Fruit fly (Drosophila melanogaster) whole organism, larva: ENCODE results near the gene CG17107.
A peak's percentile ranks its signal among the peaks of the same experiment; 100 is the strongest.

Experiments
- noc ChIP-seq: fragments of 200-800 bp; sonication (Bioruptor generic); optimal IDR thresholded peaks from 3 replicates; lab custom pipeline; 2019; ENCODE audit warnings: missing biosample characterization, mild to moderate bottlenecking, missing genetic modification characterization, moderate library complexity

CG17107 gene

DNA sequence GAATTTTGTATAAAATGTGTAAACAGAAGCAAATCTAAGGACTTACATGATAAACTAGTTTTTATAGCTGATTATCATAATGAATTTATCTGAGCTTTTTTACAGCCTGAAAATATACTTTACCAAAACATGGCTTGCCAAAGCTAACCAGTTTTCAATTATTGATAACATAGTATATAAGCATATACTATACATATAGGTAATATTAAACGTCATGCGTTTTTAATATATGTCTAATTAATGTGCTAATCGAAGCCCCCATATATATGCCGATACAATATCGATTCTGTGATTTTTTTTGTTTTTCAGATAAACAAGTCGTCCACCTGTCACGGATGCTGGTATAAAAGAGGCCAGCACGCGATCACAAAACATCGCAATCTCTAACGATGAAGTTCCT lies at the start of gene CG17107:
Gene CG17107 (plus strand): TSS at position 301 of the 400 bp plus-strand sequence.
- no peak for TF ChIP-seq noc (tag; lab: Kevin White, UChicago)

DNA sequence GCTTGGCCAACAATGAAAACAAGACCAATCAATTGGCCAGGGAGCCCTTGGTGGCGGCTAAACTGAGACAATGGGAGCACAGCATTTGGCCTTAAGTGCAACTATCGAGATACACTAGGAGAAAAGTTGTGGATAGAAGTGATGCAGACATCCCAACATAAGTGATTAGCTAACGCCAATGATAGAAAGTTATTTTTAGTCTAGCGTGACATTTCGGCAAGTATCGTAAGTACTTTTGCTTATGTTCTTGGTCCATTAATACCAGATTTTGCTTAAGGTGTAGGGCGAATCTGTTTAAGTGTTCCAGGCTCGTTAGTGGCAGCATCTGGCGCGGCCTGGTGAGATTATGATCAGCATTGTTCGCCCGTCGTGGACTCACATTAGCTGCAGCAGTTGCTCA lies 49.0 kb upstream of the CG17107 start:
- TF ChIP-seq noc (tag; lab: Kevin White, UChicago) = no peak

DNA sequence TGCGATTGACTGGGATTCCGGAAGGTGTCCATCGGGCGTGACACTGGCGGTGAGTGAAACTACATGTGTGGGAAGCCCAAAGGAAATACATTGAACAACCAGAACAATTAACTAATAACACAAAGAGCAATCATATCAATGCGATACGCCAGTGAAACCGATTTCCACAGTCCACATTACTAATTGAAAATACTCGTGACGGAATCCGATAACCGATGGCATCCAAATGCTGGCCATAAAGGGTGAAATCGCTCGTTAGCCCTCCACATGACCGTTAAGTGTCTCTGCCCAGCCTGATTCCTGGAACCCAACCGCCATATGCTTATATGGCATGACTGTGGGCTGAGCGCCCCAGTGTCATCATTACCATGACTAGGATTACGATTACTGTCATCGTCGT lies 43.3 kb upstream of the CG17107 start, which contains the start of gene CG7329:
Gene CG7329 (minus strand): TSS at position 101 of the 400 bp plus-strand sequence.
- no peak for TF ChIP-seq noc (tag; lab: Kevin White, UChicago)

DNA sequence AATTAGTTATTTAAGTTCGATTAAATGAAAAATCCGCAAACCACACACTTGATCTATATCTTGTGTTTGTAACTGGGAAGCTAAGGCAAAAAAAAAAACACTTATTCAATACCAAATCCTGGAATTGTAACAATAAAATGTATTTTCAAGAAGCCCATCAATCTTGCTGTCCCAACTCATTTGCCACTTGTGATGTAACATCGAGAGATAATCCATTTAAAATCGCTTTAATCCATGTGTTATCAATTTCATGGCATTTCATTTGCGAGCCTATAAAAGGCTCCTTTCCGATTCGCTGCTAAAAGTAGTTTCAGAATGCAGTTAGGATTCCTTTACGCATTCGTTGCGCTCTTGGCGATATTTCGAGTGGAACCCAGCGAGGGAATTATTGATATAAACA lies 42.1 kb upstream of the CG17107 start, which contains the start of gene CG31872:
Gene CG31872 (plus strand): TSS at position 301 of the 400 bp plus-strand sequence.
- TF ChIP-seq noc (tag; lab: Kevin White, UChicago) = no peak

DNA sequence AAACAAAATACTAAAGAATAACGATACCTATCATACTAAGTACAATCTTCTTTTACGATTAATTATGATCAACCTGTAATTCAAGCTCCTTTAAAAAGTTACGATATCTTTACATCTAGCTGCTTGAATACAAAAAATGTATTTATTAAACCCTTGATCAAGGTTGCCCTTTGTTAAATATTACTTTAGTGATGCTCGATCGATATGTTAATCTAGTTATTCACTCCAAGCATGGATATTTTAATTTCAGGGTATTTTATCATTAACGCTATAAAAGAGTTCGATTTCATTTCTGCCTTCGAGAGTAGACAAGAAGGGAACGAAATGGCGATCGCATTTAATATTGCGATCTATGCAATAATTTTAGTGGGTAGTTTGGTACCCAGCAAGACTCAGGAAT lies 38.0 kb upstream of the CG17107 start, which contains the start of gene CG18284:
Gene CG18284 (plus strand): TSS at position 301 of the 400 bp plus-strand sequence.
- TF ChIP-seq noc (tag; lab: Kevin White, UChicago) = no peak

DNA sequence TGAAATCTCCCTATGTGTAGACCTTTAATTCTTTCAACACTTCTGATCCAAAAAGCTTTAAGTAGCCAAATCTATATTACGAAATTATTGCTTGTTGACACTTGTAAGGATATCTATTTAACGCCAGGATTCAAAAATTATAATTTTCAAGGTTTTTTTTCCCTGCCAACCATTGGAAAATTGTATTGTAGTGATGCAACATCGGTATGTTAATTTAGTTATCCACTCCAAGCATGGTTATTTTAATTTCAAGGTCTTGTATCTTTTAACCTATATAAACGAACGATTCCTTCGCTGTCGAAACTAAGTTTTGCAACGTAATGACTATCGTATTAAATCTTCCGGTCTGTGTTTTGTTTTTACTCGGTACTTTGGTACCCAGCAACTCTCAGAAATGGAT lies 35.6 kb upstream of the CG17107 start, which contains the start of gene CG17097:
Gene CG17097 (plus strand): TSS at position 301 of the 400 bp plus-strand sequence.
- TF ChIP-seq noc (tag; lab: Kevin White, UChicago) = no peak

DNA sequence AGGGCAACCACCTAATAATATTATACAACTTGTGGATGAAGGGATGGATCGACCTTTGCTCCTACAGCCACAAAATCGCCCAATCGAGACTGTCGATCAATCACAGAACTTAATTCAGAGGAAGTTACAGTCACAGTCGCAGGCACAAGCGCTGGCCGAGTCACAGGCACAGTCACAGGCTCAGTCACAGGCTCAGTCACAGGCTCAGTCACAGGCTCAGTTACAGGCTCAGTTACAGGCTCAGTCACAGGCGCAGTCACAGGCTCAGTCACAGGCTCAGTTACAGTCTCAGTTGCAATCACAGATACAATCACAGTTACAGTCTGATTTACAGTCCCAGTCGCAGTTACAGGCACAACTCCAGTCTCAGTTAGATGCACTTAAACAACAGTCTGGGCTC lies 35.0 kb upstream of the CG17107 start:
- no peak for TF ChIP-seq noc (tag; lab: Kevin White, UChicago)

DNA sequence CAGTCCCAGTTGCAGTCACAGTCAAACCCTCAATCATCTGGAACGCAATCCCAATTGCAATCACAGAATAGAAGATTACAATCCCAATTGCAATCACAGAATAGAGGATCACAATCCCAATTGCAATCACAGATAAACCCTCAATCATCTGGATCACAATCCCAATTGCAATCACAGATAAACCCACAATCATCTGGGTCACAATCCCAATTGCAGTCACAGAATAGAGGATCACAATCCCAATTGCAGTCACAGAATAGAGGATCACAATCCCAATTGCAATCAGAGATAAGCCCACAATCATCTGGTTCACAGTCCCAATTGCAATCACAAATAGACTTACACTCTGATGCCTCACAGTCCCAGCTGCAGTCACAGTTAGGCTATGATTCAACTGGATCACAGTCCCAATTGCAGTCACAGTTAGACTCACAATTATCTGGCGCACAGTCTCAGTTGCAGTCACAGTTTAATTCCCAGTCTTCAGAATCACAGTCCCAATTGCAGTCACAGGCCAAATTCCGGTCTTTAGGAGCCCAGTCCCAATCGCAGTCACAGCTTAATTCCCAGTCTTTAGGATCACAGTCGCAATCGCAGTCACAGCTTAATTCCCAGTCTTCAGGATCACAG lies 33.9 kb upstream of the CG17107 start:
- no peak for TF ChIP-seq noc (tag; lab: Kevin White, UChicago)

DNA sequence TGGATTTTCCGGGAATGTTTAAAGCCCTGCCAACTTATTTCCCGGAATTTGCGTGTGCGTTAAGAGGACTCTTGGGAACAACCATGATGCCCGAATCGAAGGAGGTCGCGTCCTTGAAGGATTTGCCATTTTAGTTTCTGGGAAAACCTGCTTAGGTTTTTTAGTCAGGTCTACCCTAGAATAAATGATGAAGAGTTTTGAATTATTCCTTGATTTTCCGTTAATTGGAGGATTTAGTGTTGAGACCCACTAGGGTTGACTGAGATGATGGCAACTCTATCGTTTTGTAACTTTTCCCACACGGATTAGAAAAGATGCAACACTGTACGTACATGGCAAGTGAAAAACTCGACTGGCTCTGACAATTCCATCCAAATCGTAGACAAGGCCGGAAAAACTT lies 30.4 kb upstream of the CG17107 start, which contains the start of gene dbf:
Gene dbf (plus strand): TSS at position 301 of the 400 bp plus-strand sequence.
- TF ChIP-seq noc (tag; lab: Kevin White, UChicago) = no peak

DNA sequence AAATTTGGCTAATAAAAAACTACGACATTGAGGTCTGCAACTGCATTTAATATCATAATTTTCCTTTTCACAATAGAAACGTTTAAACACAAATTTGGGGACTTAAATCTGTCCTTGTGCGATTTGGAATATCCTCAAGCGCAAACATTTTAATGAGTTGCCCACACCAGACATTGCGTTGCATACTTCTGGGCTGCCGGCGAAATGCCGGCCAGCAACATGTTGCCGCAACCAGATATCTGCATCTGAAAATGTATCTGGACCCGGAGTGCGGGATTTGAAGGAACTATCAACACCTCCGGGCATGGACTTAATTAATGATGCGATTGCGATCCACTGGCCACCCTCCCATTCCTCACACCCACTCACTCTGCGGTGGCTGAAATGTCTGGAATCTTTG lies 27.2 kb upstream of the CG17107 start:
- TF ChIP-seq noc (tag; lab: Kevin White, UChicago) = no peak

DNA sequence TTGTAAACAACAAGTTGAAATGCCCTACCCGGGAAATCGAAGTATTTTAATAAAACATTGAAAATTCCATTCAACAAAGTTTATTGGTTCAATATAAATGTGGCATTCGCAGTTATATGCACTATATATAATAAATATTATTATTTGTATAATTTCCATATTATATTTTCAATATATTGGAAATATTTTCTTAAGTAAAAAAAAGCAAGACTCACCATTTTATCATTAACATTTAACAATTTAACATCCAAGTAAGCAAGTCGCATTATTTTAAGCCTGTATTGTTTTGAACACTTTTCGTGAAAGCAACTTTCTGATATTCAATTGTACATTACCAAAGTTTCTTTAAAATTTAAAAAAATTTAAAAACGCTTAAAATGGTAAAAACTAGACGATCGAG lies 23.7 kb upstream of the CG17107 start, which contains the start of gene CG45690:
Gene CG45690 (plus strand): TSS at position 301 of the 400 bp plus-strand sequence.
- TF ChIP-seq noc (tag; lab: Kevin White, UChicago) = no peak

DNA sequence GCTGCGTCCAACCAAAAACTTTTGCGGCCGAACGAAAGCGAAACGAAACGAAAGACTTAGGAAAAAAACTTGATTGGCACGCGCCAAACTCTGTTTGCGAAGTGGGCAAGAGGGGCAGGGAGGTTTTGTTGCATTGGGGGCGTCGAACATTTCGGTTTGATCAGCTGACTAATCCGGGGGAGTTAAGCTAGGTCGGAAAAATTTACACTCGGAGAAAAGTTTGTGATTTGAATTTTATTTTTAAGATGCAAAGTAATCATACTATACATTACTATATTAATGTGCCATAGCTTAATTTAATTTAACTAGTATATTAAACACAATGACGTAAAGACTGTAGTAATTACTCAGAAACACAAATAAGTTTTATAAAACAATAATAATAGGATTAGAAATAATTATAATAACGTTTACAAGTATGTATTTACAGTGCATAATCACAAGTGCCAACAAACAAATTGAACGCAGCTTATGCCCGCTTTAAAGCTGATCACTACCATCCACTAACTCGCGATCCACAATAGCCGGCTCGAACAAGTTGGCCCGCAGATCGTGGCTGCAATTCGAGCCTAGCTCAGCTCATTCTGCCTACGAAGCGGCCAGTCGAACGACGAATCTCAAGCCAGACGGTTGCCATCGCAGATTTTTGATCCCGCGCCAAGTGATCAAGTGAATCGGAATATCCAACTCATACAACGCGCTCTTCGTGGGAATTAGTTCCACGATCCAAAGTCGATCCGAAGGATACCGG lies 20.0 kb upstream of the CG17107 start, which contains the start of gene CG31871:
Gene CG31871 (plus strand): TSS at position 592 of the 751 bp plus-strand sequence.
- TF ChIP-seq noc (tag; lab: Kevin White, UChicago) = peak; percentile 17

DNA sequence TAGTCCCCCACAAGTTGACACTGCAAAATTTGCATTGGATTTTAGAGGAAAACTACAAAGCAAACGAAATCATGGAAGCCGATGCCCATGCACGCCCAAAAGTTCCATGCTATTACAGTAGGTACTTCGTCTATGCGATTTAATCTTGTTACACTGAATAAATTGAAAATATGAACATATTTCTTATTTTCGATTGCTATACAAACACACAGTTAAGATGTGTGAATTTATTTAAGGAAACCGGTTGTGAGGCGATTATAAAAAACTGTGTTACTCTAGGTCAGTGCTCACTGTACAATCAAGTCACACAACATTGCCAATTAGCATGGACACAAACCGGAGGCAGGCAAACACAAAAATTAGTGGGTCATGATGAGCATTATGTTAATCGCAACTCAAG lies 16.1 kb upstream of the CG17107 start:
- peak; percentile 57 for TF ChIP-seq noc (tag; lab: Kevin White, UChicago)

DNA sequence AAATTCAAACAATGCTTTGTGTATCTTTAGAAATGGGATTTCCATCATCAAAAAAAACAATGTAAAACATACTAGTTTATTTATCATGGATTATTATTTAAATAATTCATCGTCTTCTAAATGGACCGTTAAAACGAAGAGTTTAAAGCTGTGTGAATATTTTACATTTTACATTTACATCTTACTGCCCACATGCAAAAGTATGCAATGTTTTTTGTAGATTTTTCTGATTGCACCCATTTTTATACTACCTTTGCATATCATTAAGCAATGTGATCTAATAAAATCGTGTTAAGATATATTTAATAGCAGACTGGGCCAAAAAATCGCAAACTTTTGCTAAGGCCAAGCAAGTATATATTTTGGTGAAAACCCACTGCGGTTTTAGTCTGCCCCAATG lies 10.2 kb upstream of the CG17107 start:
- no peak for TF ChIP-seq noc (tag; lab: Kevin White, UChicago)

DNA sequence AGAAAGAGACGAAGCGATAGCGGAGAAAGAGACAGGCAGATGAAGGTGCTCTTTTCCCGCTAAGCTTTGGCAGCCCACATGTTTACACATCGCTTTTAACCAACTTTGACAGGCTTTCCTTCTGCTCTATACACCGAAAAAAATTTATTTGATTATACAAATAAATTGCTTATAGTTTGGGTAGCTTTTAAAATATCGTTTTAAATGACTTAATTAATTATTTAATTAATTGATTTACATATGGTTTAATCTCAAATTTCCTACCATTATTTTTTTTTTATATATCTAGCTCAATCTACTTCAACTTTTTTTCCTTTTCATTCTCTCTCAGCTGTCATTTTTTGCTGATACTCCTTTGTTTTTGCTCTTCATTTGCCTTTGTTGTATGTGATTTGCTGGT lies 8.7 kb upstream of the CG17107 start:
- no peak for TF ChIP-seq noc (tag; lab: Kevin White, UChicago)
